Fruit fly (Drosophila melanogaster) whole organism, pupa: ENCODE data around the gene CG7115.
A peak's percentile ranks its signal among the peaks of the same experiment; 100 is the strongest.

Experiments
- CG10348 ChIP-seq: fragments of 200-800 bp; sonication (Bioruptor generic); IDR thresholded peaks from 2 replicates; pipeline ENCODE4 v1.3.6; 2022; ENCODE audit warnings: missing biosample characterization, missing genetic modification characterization
- CG12605 ChIP-seq: fragments of 200-800 bp; sonication (Bioruptor generic); IDR thresholded peaks from 2 replicates; pipeline ENCODE4 v1.3.6; 2022; ENCODE audit warnings: missing biosample characterization, missing genetic modification characterization
- CG13204 ChIP-seq: fragments of 200-800 bp; sonication (Bioruptor generic); optimal IDR thresholded peaks from 2 replicates; lab custom pipeline; 2018; ENCODE audit warnings: missing biosample characterization, mild to moderate bottlenecking, missing genetic modification characterization, moderate library complexity
- CG14655 ChIP-seq: fragments of 200-800 bp; sonication (Bioruptor generic); optimal IDR thresholded peaks from 3 replicates; lab custom pipeline; 2017; ENCODE audit warnings: mild to moderate bottlenecking, missing biosample characterization, missing genetic modification reagents, missing genetic modification characterization
- CG15710 ChIP-seq: fragments of 200-800 bp; sonication (Bioruptor generic); optimal IDR thresholded peaks from 2 replicates; lab custom pipeline; 2018; ENCODE audit warnings: missing biosample characterization, mild to moderate bottlenecking, missing genetic modification characterization, moderate library complexity
- CG17806 ChIP-seq: fragments of 200-800 bp; sonication (Bioruptor generic); optimal IDR thresholded peaks from 2 replicates; lab custom pipeline; 2018; ENCODE audit warnings: missing biosample characterization, mild to moderate bottlenecking, missing genetic modification characterization, moderate library complexity
- CG32121 ChIP-seq: fragments of 200-800 bp; sonication (Bioruptor generic); IDR thresholded peaks from 2 replicates; pipeline ENCODE4 v1.3.6; 2022; ENCODE audit warnings: missing biosample characterization, missing genetic modification characterization
- CG34367 ChIP-seq: fragments of 200-800 bp; sonication (Bioruptor generic); optimal IDR thresholded peaks from 2 replicates; lab custom pipeline; 2018; ENCODE audit warnings: missing biosample characterization, mild to moderate bottlenecking, missing genetic modification characterization
- CG4496 ChIP-seq: fragments of 200-800 bp; sonication (Bioruptor generic); IDR thresholded peaks from 3 replicates; pipeline ENCODE4 v1.3.6; 2022; ENCODE audit warnings: missing biosample characterization, missing genetic modification characterization
- CG8159 ChIP-seq: fragments of 200-800 bp; sonication (Bioruptor generic); optimal IDR thresholded peaks from 3 replicates; lab custom pipeline; 2018; ENCODE audit warnings: missing biosample characterization, mild to moderate bottlenecking, missing genetic modification characterization, moderate library complexity
- CG8301 ChIP-seq: fragments of 200-800 bp; sonication (Bioruptor generic); optimal IDR thresholded peaks from 2 replicates; lab custom pipeline; 2018; ENCODE audit warnings: missing biosample characterization, mild to moderate bottlenecking, missing genetic modification characterization
- CG9948 ChIP-seq: fragments of 200-800 bp; sonication (Bioruptor generic); optimal IDR thresholded peaks from 2 replicates; lab custom pipeline; 2018; ENCODE audit warnings: missing biosample characterization, mild to moderate bottlenecking, missing genetic modification characterization, moderate library complexity
- D1 ChIP-seq: fragments of 200-800 bp; sonication (Bioruptor generic); optimal IDR thresholded peaks from 2 replicates; lab custom pipeline; 2018; ENCODE audit warnings: missing biosample characterization, mild to moderate bottlenecking, missing genetic modification characterization, moderate library complexity
- EcR ChIP-seq: fragments of 200-800 bp; sonication (Bioruptor generic); optimal IDR thresholded peaks from 3 replicates; lab custom pipeline; 2019; ENCODE audit warnings: missing biosample characterization, missing genetic modification characterization, mild to moderate bottlenecking, moderate library complexity, missing genetic modification reagents
- Ets98B ChIP-seq: fragments of 200-800 bp; sonication (Bioruptor generic); IDR thresholded peaks from 2 replicates; pipeline ENCODE4 v1.3.6; 2022; ENCODE audit warnings: missing biosample characterization, missing genetic modification characterization
- Pif1A ChIP-seq: fragments of 200-800 bp; sonication (Bioruptor generic); optimal IDR thresholded peaks from 3 replicates; lab custom pipeline; 2016; ENCODE audit warnings: missing biosample characterization, missing genetic modification characterization
- Pif1B ChIP-seq: fragments of 200-800 bp; sonication (Bioruptor generic); optimal IDR thresholded peaks from 3 replicates; lab custom pipeline; 2016; ENCODE audit warnings: missing biosample characterization, missing genetic modification characterization
- Snoo ChIP-seq: fragments of 200-800 bp; sonication (Bioruptor generic); optimal IDR thresholded peaks from 3 replicates; lab custom pipeline; 2017; ENCODE audit warnings: missing biosample characterization, mild to moderate bottlenecking, missing genetic modification characterization, inconsistent platforms
- fd96Ca ChIP-seq: fragments of 200-800 bp; sonication (Bioruptor generic); IDR thresholded peaks from 3 replicates; pipeline ENCODE4 v1.3.6; 2022; ENCODE audit warnings: missing biosample characterization, missing genetic modification characterization
- gl ChIP-seq: fragments of 200-800 bp; sonication (Bioruptor generic); optimal IDR thresholded peaks from 2 replicates; lab custom pipeline; 2018; ENCODE audit warnings: missing biosample characterization, mild to moderate bottlenecking, missing genetic modification characterization
- rn ChIP-seq: fragments of 200-800 bp; sonication (Bioruptor generic); IDR thresholded peaks from 2 replicates; pipeline ENCODE4 v1.3.6; 2022; ENCODE audit warnings: missing biosample characterization, missing genetic modification characterization

Gene CG7115

DNA sequence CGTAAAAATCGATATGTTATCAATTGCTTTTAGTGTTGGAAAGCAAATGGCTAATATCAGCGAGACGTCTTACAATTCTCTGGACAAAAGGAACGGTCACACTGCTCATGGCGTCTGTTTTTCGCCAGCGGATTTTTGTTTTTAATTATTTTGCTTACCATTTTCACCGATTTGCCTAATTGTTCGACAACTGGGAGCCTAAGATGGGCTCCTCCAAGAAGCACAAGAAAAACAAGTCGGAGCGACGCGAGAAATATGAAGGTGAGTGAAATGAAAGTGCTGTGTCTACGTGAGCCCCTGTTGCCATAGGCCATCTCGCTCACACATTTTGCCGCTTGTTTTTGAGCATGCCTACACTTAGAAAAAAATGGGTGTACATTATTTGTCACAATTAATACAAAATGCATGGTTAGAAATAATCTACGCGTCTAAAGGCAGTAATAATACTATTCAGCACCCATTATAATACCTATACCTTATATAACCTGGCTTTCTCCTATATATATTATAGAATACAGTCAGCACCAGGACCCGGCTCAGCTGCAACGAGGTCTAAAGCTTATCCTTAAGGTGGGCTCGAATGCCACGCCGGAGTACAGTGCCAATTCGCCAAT lies 38.1 kb upstream of the CG7115 start, which contains the start of gene Brd7-9:
Gene Brd7-9, plus strand, starts transcription at position 78 of the 614 bp plus-strand sequence.
- peak; percentile 86 for TF ChIP-seq Ets98B (GFP tag; lab: Robert Waterston, UW)
- no peak for TF ChIP-seq D1 (tag; lab: Kevin White, UChicago)
- TF ChIP-seq CG32121 (GFP tag; lab: Robert Waterston, UW), result peak; percentile 79
- no peak for TF ChIP-seq CG15710 (tag; lab: Kevin White, UChicago)
- TF ChIP-seq fd96Ca (GFP tag; lab: Robert Waterston, UW), result peak; percentile 74
- TF ChIP-seq CG9948 (tag; lab: Kevin White, UChicago), result no peak
- no peak for TF ChIP-seq CG13204 (GFP tag; lab: Kevin White, UChicago)
- TF ChIP-seq CG14655 (GFP tag; lab: Kevin White, UChicago), result peak; percentile 80
- no peak for TF ChIP-seq CG10348
- TF ChIP-seq EcR (GFP tag; lab: Kevin White, UChicago), result no peak
- peak; percentile 59 for TF ChIP-seq CG34367 (tag; lab: Kevin White, UChicago)
- peak; percentile 91 for TF ChIP-seq CG4496
- peak; percentile 82 for TF ChIP-seq CG12605
- TF ChIP-seq Pif1A (GFP tag; lab: Kevin White, UChicago), result peak; percentile 80
- 0 out of 2 replicates have a peak, but pooled peaks have one; percentile 7 for TF ChIP-seq rn (GFP tag; lab: Robert Waterston, UW)
- peak; percentile 79 for TF ChIP-seq Pif1B (GFP tag; lab: Kevin White, UChicago)
- TF ChIP-seq CG8301, result peak; percentile 80
- TF ChIP-seq Snoo, result no peak
- no peak for TF ChIP-seq CG17806 (tag; lab: Kevin White, UChicago)
- peak; percentile 51 for TF ChIP-seq gl (tag; lab: Kevin White, UChicago)
- TF ChIP-seq CG8159, result peak; percentile 68

DNA sequence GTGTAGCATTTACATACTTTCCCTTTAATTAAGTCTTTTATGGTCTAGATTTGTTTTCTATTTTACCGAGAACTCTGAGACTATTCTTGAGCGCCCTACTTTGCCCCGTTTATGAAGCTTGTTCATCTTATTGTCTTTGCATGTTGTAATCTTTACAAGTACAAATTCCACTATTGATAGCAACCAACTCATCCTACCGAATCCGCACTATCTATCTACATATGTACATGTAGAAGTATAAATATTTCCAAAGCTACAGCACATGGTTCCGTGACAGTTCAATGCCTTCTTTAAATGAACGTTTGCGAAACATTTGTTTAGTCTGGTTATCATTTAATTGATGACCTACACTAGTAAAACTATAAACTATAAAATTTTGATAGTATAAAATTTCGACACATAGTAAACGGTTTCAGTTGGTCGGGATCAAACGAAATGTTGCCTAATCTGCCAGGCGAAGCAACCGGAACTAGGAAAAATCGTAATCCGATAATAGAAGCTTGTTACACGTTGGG lies 31.9 kb upstream of the CG7115 start:
- no peak for TF ChIP-seq CG13204 (GFP tag; lab: Kevin White, UChicago)
- no peak for TF ChIP-seq CG17806 (tag; lab: Kevin White, UChicago)
- no peak for TF ChIP-seq CG10348
- TF ChIP-seq fd96Ca (GFP tag; lab: Robert Waterston, UW), result no peak
- no peak for TF ChIP-seq Pif1A (GFP tag; lab: Kevin White, UChicago)
- TF ChIP-seq D1 (tag; lab: Kevin White, UChicago), result no peak
- TF ChIP-seq Ets98B (GFP tag; lab: Robert Waterston, UW), result peak; percentile 9; the same call in 1 of the 2 replicates
- no peak for TF ChIP-seq rn (GFP tag; lab: Robert Waterston, UW)

DNA sequence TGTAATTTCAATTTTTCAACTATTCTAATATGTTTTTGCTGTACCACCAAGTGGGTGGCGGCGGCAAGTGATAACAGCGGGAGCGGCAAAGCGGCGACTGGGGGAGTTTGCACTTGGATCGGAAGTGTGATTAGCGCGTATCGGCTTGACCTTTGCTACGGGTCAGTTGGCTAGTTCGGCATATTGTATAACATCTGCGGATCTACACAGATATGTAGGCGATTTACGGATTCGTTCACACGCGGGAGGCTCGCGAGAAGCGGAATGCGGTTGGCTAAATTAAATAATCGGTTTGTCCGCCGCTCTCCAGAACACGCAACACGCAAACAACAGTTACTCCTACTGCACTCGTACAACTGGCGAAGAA lies 30.9 kb upstream of the CG7115 start:
- TF ChIP-seq Ets98B (GFP tag; lab: Robert Waterston, UW), result no peak
- TF ChIP-seq CG12605, result no peak
- no peak for TF ChIP-seq rn (GFP tag; lab: Robert Waterston, UW)

DNA sequence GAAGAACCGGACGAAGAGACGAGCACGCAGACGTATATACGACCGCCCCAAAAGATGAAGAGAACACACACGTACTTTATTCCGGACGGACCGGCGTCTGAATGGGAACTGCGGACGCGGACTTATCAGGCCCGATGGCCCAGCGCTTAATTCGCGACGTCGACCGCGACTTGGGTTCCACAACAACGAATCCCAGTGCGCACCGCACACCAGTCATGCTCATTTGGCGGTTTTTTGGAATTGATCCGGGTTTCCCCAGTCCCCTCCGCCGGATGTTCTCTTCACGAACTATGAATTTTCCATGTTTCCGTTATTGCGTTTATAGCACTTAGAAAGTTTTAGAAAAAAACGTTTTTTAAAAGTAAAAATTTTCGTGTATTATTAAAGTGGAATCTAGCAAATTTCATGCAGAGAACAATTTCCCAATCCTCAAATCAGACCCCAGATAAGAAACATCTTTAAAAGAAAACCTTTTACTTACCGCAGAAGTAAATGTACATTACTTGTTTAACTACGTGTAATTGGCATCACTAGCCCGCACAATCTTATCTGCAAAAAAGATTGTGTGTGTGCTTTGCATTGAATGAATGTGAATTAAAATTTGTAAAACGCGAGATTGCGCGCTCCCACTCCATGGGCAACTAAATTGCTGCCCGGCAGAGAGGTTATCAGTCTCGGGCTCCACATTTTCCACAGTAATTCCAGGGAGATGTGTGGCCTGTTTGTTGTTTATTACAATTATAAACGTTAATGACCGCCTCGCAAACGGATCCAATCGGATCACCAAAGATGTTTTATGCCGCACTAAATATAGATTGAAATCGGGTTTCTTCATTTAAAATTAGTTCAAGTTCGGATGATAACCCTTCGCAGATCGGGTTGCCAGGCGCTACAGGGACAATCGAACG lies 30.2 kb upstream of the CG7115 start, which contains the start of gene CG7149:
Gene CG7149, minus strand, starts transcription at position 110 of the 908 bp plus-strand sequence.
- TF ChIP-seq CG17806 (tag; lab: Kevin White, UChicago), result no peak
- TF ChIP-seq Pif1A (GFP tag; lab: Kevin White, UChicago), result no peak
- TF ChIP-seq CG9948 (tag; lab: Kevin White, UChicago), result no peak
- TF ChIP-seq CG12605, result 0 out of 2 replicates have a peak, but pooled peaks have one; percentile 11
- no peak for TF ChIP-seq rn (GFP tag; lab: Robert Waterston, UW)
- TF ChIP-seq CG8301, result no peak
- no peak for TF ChIP-seq Pif1B (GFP tag; lab: Kevin White, UChicago)
- peak; percentile 25 for TF ChIP-seq Snoo
- no peak; the same call in 1 of the 2 replicates for TF ChIP-seq Ets98B (GFP tag; lab: Robert Waterston, UW)
- TF ChIP-seq CG8159, result peak; percentile 46
- peak; percentile 20 for TF ChIP-seq CG14655 (GFP tag; lab: Kevin White, UChicago)
- peak; percentile 13; the same call in 1 of the 3 replicates for TF ChIP-seq fd96Ca (GFP tag; lab: Robert Waterston, UW)
- TF ChIP-seq CG34367 (tag; lab: Kevin White, UChicago), result no peak
- TF ChIP-seq CG4496, result peak; percentile 37; the same call in 1 of the 3 replicates
- peak; percentile 52 for TF ChIP-seq EcR (GFP tag; lab: Kevin White, UChicago)
- TF ChIP-seq CG32121 (GFP tag; lab: Robert Waterston, UW), result no peak
- no peak for TF ChIP-seq D1 (tag; lab: Kevin White, UChicago)
- TF ChIP-seq gl (tag; lab: Kevin White, UChicago), result no peak
- TF ChIP-seq CG13204 (GFP tag; lab: Kevin White, UChicago), result peak; percentile 67
- no peak for TF ChIP-seq CG10348
- no peak for TF ChIP-seq CG15710 (tag; lab: Kevin White, UChicago)

DNA sequence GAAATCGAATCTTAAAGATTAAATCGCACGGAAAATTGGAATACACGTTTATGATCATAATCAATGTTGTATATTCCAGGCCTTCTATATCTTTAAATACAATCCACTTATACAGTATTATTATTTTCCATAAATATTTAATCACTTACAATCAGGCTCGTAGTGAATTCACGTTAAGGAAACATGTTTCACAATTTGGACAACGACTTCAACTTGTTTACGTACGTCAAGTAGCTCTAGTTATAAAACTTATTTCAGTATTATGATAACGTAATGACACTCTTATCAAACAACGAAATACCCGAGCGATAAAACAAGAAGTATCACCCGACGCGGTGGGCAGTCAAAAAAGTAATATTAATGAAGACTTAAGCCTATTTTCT lies 29.6 kb upstream of the CG7115 start:
- no peak for TF ChIP-seq CG15710 (tag; lab: Kevin White, UChicago)
